Worm (Caenorhabditis elegans): ENCODE results near the gene F38E1.6.

F38E1.6 gene

DNA sequence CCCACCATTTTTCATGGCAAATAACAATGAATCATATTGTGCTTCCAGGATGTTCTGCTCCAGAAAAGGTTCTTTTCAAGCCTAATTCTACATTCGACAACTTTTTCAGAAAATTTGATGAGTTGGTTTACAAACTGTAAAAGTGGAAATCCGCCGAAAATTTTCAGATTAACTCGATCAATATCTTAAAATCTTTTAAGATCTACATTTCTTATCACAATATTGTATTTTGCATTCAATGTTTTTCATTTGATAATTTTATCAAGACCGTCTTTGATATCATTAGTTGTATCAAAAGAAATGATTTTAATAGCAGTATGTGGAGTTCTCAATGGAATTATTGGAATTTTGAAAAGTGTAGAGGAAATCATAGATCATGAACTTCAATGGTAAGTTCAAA lies at the start of gene F38E1.6:
Gene F38E1.6 (plus strand): TSS at position 301 of the 400 bp plus-strand sequence.
- TF ChIP-seq F33H1.4 (GFP tag; IDR thresholded peaks at IDR 0.05) (no peak), T26A5.8 (tag; optimal IDR thresholded peaks at IDR 0.05) (no peak), mxl-1 (tag; optimal IDR thresholded peaks at IDR 0.05) (no peak), hlh-12 (tag; optimal IDR thresholded peaks at IDR 0.05) (no peak), sdz-38 (tag; optimal IDR thresholded peaks at IDR 0.05) (no peak)

DNA sequence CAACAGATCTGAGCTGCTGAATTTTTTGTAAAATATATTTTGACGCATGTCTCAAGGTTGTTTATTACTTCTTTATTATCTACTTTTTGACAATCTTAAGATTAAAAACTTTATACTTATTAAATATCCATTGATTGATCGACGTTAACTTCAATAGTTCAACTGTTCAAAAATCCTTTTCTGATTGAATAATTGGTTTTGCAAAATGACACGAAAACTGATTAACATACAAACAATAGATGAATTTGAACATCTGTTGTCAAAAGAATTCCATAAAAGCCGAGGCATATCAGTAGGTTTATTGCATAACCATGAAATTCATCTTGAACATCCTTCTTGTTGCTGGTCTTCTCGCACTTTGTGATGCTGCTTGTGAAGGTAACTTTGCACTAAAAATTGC lies 48.7 kb upstream of the F38E1.6 start, which contains the start of gene W02D7.12:
Gene W02D7.12 (plus strand): TSS at position 301 of the 400 bp plus-strand sequence.
- TF ChIP-seq ets-4 (GFP tag; optimal IDR thresholded peaks at IDR 0.05) (no peak), ztf-18 (tag; optimal IDR thresholded peaks at IDR 0.05) (no peak), ceh-58 (GFP tag; IDR thresholded peaks at IDR 0.05) (no peak), ceh-100 (GFP tag; IDR thresholded peaks at IDR 0.05) (no peak), mel-28 (tag; optimal IDR thresholded peaks at IDR 0.05; ENCODE audit: borderline replicate concordance) (no peak), ekl-4 (GFP tag; IDR thresholded peaks at IDR 0.05) (no peak), nhr-120 (GFP tag; IDR thresholded peaks at IDR 0.05) (no peak), ZK185.1 (tag; optimal IDR thresholded peaks at IDR 0.05; ENCODE audit: poor library complexity, severe bottlenecking) (no peak), atf-7 (tag; optimal IDR thresholded peaks at IDR 0.05) (no peak), rcor-1 (GFP tag; IDR thresholded peaks at IDR 0.05) (no peak), snpc-1.1 (tag; optimal IDR thresholded peaks at IDR 0.05; ENCODE audit: insufficient read depth) (no peak), let-526 (GFP tag; IDR thresholded peaks at IDR 0.05) (no peak), hrde-1 (tag; optimal IDR thresholded peaks at IDR 0.05; ENCODE audit: borderline replicate concordance) (no peak), K12H6.12 (tag; optimal IDR thresholded peaks at IDR 0.05) (no peak), ama-1 (optimal IDR thresholded peaks at IDR 0.05) (no peak), ama-1 (GFP tag; optimal IDR thresholded peaks at IDR 0.05) (no peak), ceh-91 (GFP tag; IDR thresholded peaks at IDR 0.05) (no peak)

DNA sequence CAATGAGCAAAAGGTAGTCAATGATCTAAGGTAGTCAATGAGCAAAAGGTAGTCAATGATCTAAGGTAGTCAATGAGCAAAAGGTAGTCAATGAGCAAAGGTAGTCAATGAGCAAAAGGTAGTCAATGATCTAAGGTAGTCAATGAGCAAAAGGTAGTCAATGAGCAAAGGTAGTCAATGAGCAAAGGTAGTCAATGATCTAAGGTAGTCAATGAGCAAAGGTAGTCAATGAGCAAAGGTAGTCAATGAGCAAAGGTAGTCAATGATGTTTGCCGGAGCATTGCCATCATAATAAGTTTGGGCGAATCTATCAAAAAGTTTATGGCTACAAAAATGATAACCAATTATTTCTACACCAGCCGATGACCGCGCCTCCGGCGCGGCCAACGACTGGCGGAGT lies 45.1 kb upstream of the F38E1.6 start:
- TF ChIP-seq B0019.2 (GFP tag; conservative IDR thresholded peaks at IDR 0.05) (0 out of 2 replicates have a peak, but pooled peaks have one; percentile 9), let-526 (GFP tag; IDR thresholded peaks at IDR 0.05) (peak; percentile 66; the same call in 1 of the 2 replicates), madf-3 (GFP tag; IDR thresholded peaks at IDR 0.05) (peak; percentile 68; the same call in 1 of the 2 replicates), pbrm-1 (GFP tag; IDR thresholded peaks at IDR 0.05) (peak; percentile 34; the same call in 1 of the 2 replicates), ztf-25 (GFP tag; IDR thresholded peaks at IDR 0.05) (peak; percentile 66; the same call in 1 of the 2 replicates), hmg-20 (GFP tag; IDR thresholded peaks at IDR 0.05) (peak; percentile 56; the same call in 1 of the 2 replicates), aptf-2 (GFP tag; conservative IDR thresholded peaks at IDR 0.05) (0 out of 2 replicates have a peak, but pooled peaks have one; percentile 13), lin-26 (GFP tag; IDR thresholded peaks at IDR 0.05) (peak; percentile 58; the same call in 1 of the 2 replicates), lag-1 (GFP tag; IDR thresholded peaks at IDR 0.05) (0 out of 2 replicates have a peak, but pooled peaks have one; percentile 77), F33H1.4 (GFP tag; IDR thresholded peaks at IDR 0.05) (peak; percentile 19; the same call in 1 of the 2 replicates), bed-1 (GFP tag; IDR thresholded peaks at IDR 0.05) (peak; percentile 72; the same call in 1 of the 2 replicates), Y56A3A.18 (GFP tag; IDR thresholded peaks at IDR 0.05) (0 out of 2 replicates have a peak, but pooled peaks have one; percentile 34), attf-6 (GFP tag; IDR thresholded peaks at IDR 0.05) (0 out of 2 replicates have a peak, but pooled peaks have one; percentile 9), ceh-58 (GFP tag; IDR thresholded peaks at IDR 0.05) (0 out of 2 replicates have a peak, but pooled peaks have one; percentile 58), F37B4.10 (GFP tag; IDR thresholded peaks at IDR 0.05) (0 out of 2 replicates have a peak, but pooled peaks have one; percentile 31), ceh-40 (GFP tag; IDR thresholded peaks at IDR 0.05) (0 out of 2 replicates have a peak, but pooled peaks have one; percentile 22), ztf-6 (GFP tag; IDR thresholded peaks at IDR 0.05) (0 out of 2 replicates have a peak, but pooled peaks have one; percentile 56)

All from whole organism, young adult.